Worm (Caenorhabditis elegans) whole organism, midembryonic: Measurements from ENCODE around the gene Y39G8B.10.

Source experiments
- cog-1 ChIP-seq: sonication (generic microtip); optimal IDR thresholded peaks from 2 replicates; lab custom pipeline; 2016; ENCODE audit warnings: missing genetic modification characterization, missing compliant biosample characterization
- med-1 ChIP-seq: sonication (generic microtip); optimal IDR thresholded peaks from 2 replicates; lab custom pipeline; 2017; ENCODE audit warnings: missing genetic modification characterization, mild to moderate bottlenecking, missing compliant biosample characterization, antibody characterized with exemption, missing genetic modification reagents; ENCODE audit not compliant: insufficient read depth
- tab-1 ChIP-seq: fragments of 200-800 bp; sonication (Bioruptor generic); IDR thresholded peaks from 2 replicates; pipeline ENCODE4 v1.3.6; 2022; ENCODE audit warnings: missing genetic modification characterization, missing compliant biosample characterization
- ztf-29 ChIP-seq: fragments of 200-800 bp; sonication (Bioruptor generic); IDR thresholded peaks from 2 replicates; pipeline ENCODE4 v1.3.6; 2022; ENCODE audit warnings: missing genetic modification reagents, missing genetic modification characterization, missing compliant biosample characterization

- TF ChIP-seq cog-1 (tag; lab: Kevin White, UChicago) (peak; percentile 74), med-1 (GFP tag; lab: Kevin White, UChicago) (no peak), ztf-29 (GFP tag; lab: Robert Waterston, UW) (peak; percentile 52; the same call in 1 of the 2 replicates), tab-1 (peak; percentile 71; the same call in 1 of the 2 replicates)
Observed at ce11 chrII:13976161-13976560, 6.8 kb downstream of the Y39G8B.10 start, which contains the start of gene Y39G8B.2.
